Fruit fly (Drosophila melanogaster) ovary, adult (tissue): ENCODE data around the gene tho2.

Experiments
- CG17801 ChIP-seq: fragments of 200-800 bp; optimal IDR thresholded peaks from 2 replicates; lab custom pipeline; 2019; ENCODE audit warnings: missing biosample characterization, mild to moderate bottlenecking, missing genetic modification characterization, moderate library complexity; ENCODE audit not compliant: partially characterized antibody

Gene tho2

dm6 chr2L:2130157-2130987 lies 14.6 kb downstream of the tho2 start, which contains the start of gene Glyp:
Gene Glyp, plus strand, starts transcription at chr2L:2130813.
- peak; percentile 99 for TF ChIP-seq CG17801 (GFP tag; lab: Kevin White, UChicago)

dm6 chr2L:2129137-2129536 lies 15.8 kb downstream of the tho2 start, which contains the start of gene CG4259:
Gene CG4259, minus strand, starts transcription at chr2L:2129237.
- no peak for TF ChIP-seq CG17801 (GFP tag; lab: Kevin White, UChicago)

- TF ChIP-seq CG17801 (GFP tag; lab: Kevin White, UChicago), result no peak
Observed at dm6 chr2L:2110350-2110888, 34.6 kb downstream of the tho2 start.

- no peak for TF ChIP-seq CG17801 (GFP tag; lab: Kevin White, UChicago)
Observed at dm6 chr2L:2109746-2110145, 35.2 kb downstream of the tho2 start, which contains the start of gene dpr3. Gene dpr3, minus strand, starts transcription at chr2L:2109878.

- TF ChIP-seq CG17801 (GFP tag; lab: Kevin White, UChicago), result no peak
Observed at dm6 chr2L:2090235-2090634, 54.8 kb downstream of the tho2 start.
